Worm (Caenorhabditis elegans) whole organism, midembryonic: ENCODE measurements around the gene F17A2.13.

ENCODE experiments used
- T22C8.4 ChIP-seq: fragments of 200-800 bp; sonication (Bioruptor generic); IDR thresholded peaks from 2 replicates; pipeline ENCODE4 v1.3.6; 2022; ENCODE audit warnings: missing genetic modification characterization, missing compliant biosample characterization
- flt-1 ChIP-seq: fragments of 200-800 bp; sonication (Bioruptor generic); IDR thresholded peaks from 2 replicates; pipeline ENCODE4 v1.3.6; 2022; ENCODE audit warnings: missing genetic modification characterization, missing compliant biosample characterization
- klf-2 ChIP-seq: fragments of 200-800 bp; sonication (Bioruptor generic); conservative IDR thresholded peaks from 2 replicates; pipeline ENCODE4 v1.3.6; 2022; ENCODE audit warnings: missing genetic modification reagents, missing genetic modification characterization, missing compliant biosample characterization
- med-1 ChIP-seq: sonication (generic microtip); optimal IDR thresholded peaks from 2 replicates; lab custom pipeline; 2017; ENCODE audit warnings: missing genetic modification characterization, mild to moderate bottlenecking, missing compliant biosample characterization, antibody characterized with exemption, missing genetic modification reagents; ENCODE audit not compliant: insufficient read depth
- tab-1 ChIP-seq: fragments of 200-800 bp; sonication (Bioruptor generic); IDR thresholded peaks from 2 replicates; pipeline ENCODE4 v1.3.6; 2022; ENCODE audit warnings: missing genetic modification characterization, missing compliant biosample characterization
- ztf-29 ChIP-seq: fragments of 200-800 bp; sonication (Bioruptor generic); IDR thresholded peaks from 2 replicates; pipeline ENCODE4 v1.3.6; 2022; ENCODE audit warnings: missing genetic modification reagents, missing genetic modification characterization, missing compliant biosample characterization

DNA sequence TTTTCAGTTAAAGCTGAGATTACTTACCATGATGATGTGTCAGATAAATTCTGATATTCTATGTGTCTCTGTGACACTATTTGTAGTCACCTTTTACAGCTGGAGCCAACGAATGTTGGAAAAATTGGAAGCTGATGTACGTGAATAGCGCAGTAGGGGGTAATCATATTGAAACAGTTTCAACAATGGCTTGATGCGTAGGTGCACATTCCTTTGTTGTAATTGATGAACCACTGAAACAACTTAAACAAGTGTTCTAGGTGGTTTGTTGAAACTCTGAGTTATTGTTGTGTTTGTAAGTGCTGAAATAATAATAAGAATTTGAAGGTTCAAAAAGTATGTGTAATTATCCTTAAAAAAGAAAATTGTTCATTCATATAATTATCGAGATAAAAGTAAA, 35.1 kb downstream of the F17A2.13 start, which contains the start of gene nspc-12:
- TF ChIP-seq med-1 (GFP tag; lab: Kevin White, UChicago) = no peak
- no peak for TF ChIP-seq ztf-29
- TF ChIP-seq flt-1 (GFP tag; lab: Robert Waterston, UW) = no peak
- no peak for TF ChIP-seq klf-2
- no peak for TF ChIP-seq T22C8.4 (GFP tag; lab: Robert Waterston, UW)
- TF ChIP-seq tab-1 (GFP tag; lab: Robert Waterston, UW) = no peak
